Worm (Caenorhabditis elegans): ENCODE data around the gene T04C9.2.

- TF ChIP-seq blmp-1 (tag; optimal IDR thresholded peaks at IDR 0.05) = no peak
- TF ChIP-seq unc-62 (GFP tag; optimal IDR thresholded peaks at IDR 0.05) = no peak
- no peak for TF ChIP-seq mep-1 (tag; optimal IDR thresholded peaks at IDR 0.05)
- no peak for TF ChIP-seq elt-1 (tag; optimal IDR thresholded peaks at IDR 0.05; ENCODE audit: borderline replicate concordance, insufficient read depth)
- no peak for TF ChIP-seq ztf-11 (tag; optimal IDR thresholded peaks at IDR 0.05)
- no peak for TF ChIP-seq nhr-76 (tag; optimal IDR thresholded peaks at IDR 0.05)
- no peak for TF ChIP-seq lin-13 (tag; optimal IDR thresholded peaks at IDR 0.05)
- no peak for TF ChIP-seq nhr-12 (tag; optimal IDR thresholded peaks at IDR 0.05)
- TF ChIP-seq pha-4 (tag; optimal IDR thresholded peaks at IDR 0.05) = no peak
- no peak for TF ChIP-seq nhr-28 (tag; optimal IDR thresholded peaks at IDR 0.05)
- TF ChIP-seq snpc-4 (tag; optimal IDR thresholded peaks at IDR 0.05) = no peak
- no peak for TF ChIP-seq lsy-2 (tag; optimal IDR thresholded peaks at IDR 0.05)
Measured at ce11 chrIII:6002024-6002423, 10.3 kb downstream of the T04C9.2 start.

Measured in whole organism, mixed stage, embryonic.